Fruit fly (Drosophila melanogaster) Kc167 (cell line): ENCODE data around the gene CG43273.

Experiments used
- Myc ChIP-seq: fragments of >200 bp; optimal IDR thresholded peaks from 2 replicates; lab custom pipeline; 2017; ENCODE audit warnings: missing external identifiers
- Sin3A ChIP-seq: fragments of >200 bp; optimal IDR thresholded peaks from 2 replicates; lab custom pipeline; 2018; ENCODE audit warnings: missing external identifiers
- h ChIP-seq: fragments of >200 bp; optimal IDR thresholded peaks from 3 replicates; lab custom pipeline; 2018; ENCODE audit warnings: missing external identifiers
- insv ChIP-seq: fragments of >200 bp; optimal IDR thresholded peaks from 3 replicates; lab custom pipeline; 2018; ENCODE audit warnings: missing external identifiers
- psq ChIP-seq: fragments of >200 bp; optimal IDR thresholded peaks from 2 replicates; lab custom pipeline; 2017; ENCODE audit warnings: missing external identifiers
- ttk ChIP-seq: sonication (Bioruptor generic); optimal IDR thresholded peaks from 2 replicates; lab custom pipeline; 2017; ENCODE audit warnings: missing external identifiers

DNA sequence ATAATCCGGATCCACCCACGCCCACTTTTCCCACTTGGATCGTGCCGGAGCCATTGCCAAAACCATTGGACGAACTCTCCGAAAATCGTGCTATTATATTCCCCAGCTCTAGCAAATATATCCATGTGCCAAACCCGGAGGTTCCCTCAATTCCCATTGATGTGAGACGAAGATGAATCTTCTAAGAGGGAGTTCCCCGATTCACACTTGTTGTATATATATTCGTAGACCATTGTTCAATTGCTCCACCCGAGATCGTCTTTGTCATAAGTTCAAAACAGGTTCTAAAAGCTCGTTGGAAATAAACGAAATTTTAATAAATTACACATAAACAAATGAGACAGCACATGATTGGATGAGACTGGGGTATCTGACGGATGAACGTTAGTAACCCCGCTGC lies 33.8 kb downstream of the CG43273 start:
- TF ChIP-seq Myc (no peak), psq (lab: Kevin White, UChicago) (no peak), Sin3A (lab: Kevin White, UChicago) (no peak), h (no peak), insv (lab: Kevin White, UChicago) (no peak), ttk (lab: Kevin White, UChicago) (no peak)
